Worm (Caenorhabditis elegans) whole organism, late embryonic: ENCODE data around the gene bgal-2.

ENCODE experiments used
- C38D4.7 ChIP-seq: fragments of 200-800 bp; sonication (Bioruptor generic); optimal IDR thresholded peaks from 2 replicates; lab custom pipeline; 2018; ENCODE audit warnings: mild to moderate bottlenecking, missing genetic modification characterization, moderate library complexity, missing compliant biosample characterization
- F13H6.1 ChIP-seq: sonication (generic microtip); optimal IDR thresholded peaks from 2 replicates; lab custom pipeline; 2016; ENCODE audit warnings: missing genetic modification characterization, missing compliant biosample characterization
- K02D7.2 ChIP-seq: sonication (generic microtip); optimal IDR thresholded peaks from 2 replicates; lab custom pipeline; 2017; ENCODE audit warnings: mild to moderate bottlenecking, missing genetic modification characterization, missing compliant biosample characterization
- T23F11.4 ChIP-seq: fragments of 200-800 bp; sonication (Bioruptor generic); optimal IDR thresholded peaks from 2 replicates; lab custom pipeline; 2018; ENCODE audit warnings: mild to moderate bottlenecking, missing genetic modification characterization, missing compliant biosample characterization
- ceh-14 ChIP-seq: sonication (generic microtip); optimal IDR thresholded peaks from 2 replicates; lab custom pipeline; 2016; ENCODE audit warnings: missing genotype, missing genetic modification characterization, missing compliant biosample characterization
- ceh-18 ChIP-seq: sonication (generic microtip); optimal IDR thresholded peaks from 2 replicates; lab custom pipeline; 2016; ENCODE audit warnings: missing genetic modification characterization, missing compliant biosample characterization
- ceh-2 ChIP-seq: sonication (generic microtip); optimal IDR thresholded peaks from 2 replicates; lab custom pipeline; 2016; ENCODE audit warnings: missing genotype, missing genetic modification characterization, missing compliant biosample characterization
- ceh-22 ChIP-seq: sonication (generic microtip); optimal IDR thresholded peaks from 2 replicates; lab custom pipeline; 2017; ENCODE audit warnings: missing biosample characterization, missing genetic modification characterization
- ceh-30 ChIP-seq: fragments of 150-350 bp; optimal IDR thresholded peaks from 2 replicates; lab custom pipeline; 2014; ENCODE audit warnings: missing biosample characterization, missing genetic modification characterization
- ceh-31 ChIP-seq: sonication (generic microtip); optimal IDR thresholded peaks from 2 replicates; lab custom pipeline; 2016; ENCODE audit warnings: missing genetic modification characterization, missing compliant biosample characterization
- ceh-34 ChIP-seq: sonication (generic microtip); optimal IDR thresholded peaks from 2 replicates; lab custom pipeline; 2016; ENCODE audit warnings: mild to moderate bottlenecking, missing genetic modification characterization, missing compliant biosample characterization
- ceh-45 ChIP-seq: fragments of 200-800 bp; sonication (Bioruptor generic); IDR thresholded peaks from 2 replicates; pipeline ENCODE4 v1.3.6; 2022; ENCODE audit warnings: missing genetic modification reagents, missing genetic modification characterization, missing compliant biosample characterization
- ceh-48 ChIP-seq: sonication (generic microtip); optimal IDR thresholded peaks from 2 replicates; lab custom pipeline; 2016; ENCODE audit warnings: missing genetic modification characterization, inconsistent platforms, missing compliant biosample characterization
- ceh-6 ChIP-seq: fragments of 200-800 bp; sonication (Bioruptor generic); optimal IDR thresholded peaks from 2 replicates; lab custom pipeline; 2018; ENCODE audit warnings: mild to moderate bottlenecking, missing genetic modification characterization, missing compliant biosample characterization
- ceh-9 ChIP-seq: sonication (generic microtip); optimal IDR thresholded peaks from 2 replicates; lab custom pipeline; 2016; ENCODE audit warnings: mild to moderate bottlenecking, missing genetic modification characterization, inconsistent platforms, missing compliant biosample characterization
- che-1 ChIP-seq: sonication (generic microtip); optimal IDR thresholded peaks from 2 replicates; lab custom pipeline; 2016; ENCODE audit warnings: mild to moderate bottlenecking, missing genetic modification characterization, missing compliant biosample characterization
- dmd-4 ChIP-seq: sonication (generic microtip); optimal IDR thresholded peaks from 2 replicates; lab custom pipeline; 2016; ENCODE audit warnings: borderline replicate concordance, missing genetic modification characterization, missing compliant biosample characterization
- elt-2 ChIP-seq: sonication (generic microtip); optimal IDR thresholded peaks from 2 replicates; lab custom pipeline; 2016; ENCODE audit warnings: missing genetic modification reagents, missing genetic modification characterization, missing compliant biosample characterization
- eyg-1 ChIP-seq: sonication (generic microtip); optimal IDR thresholded peaks from 2 replicates; lab custom pipeline; 2016; ENCODE audit warnings: missing genotype, missing genetic modification characterization, missing compliant biosample characterization
- fax-1 ChIP-seq: sonication (generic microtip); optimal IDR thresholded peaks from 2 replicates; lab custom pipeline; 2016; ENCODE audit warnings: missing genotype, missing genetic modification characterization, missing compliant biosample characterization
- fkh-6 ChIP-seq: sonication (generic microtip); optimal IDR thresholded peaks from 2 replicates; lab custom pipeline; 2016; ENCODE audit warnings: missing genetic modification characterization, missing compliant biosample characterization
- gmeb-2 ChIP-seq: sonication (generic microtip); optimal IDR thresholded peaks from 2 replicates; lab custom pipeline; 2016; ENCODE audit warnings: missing genetic modification characterization, inconsistent platforms, missing compliant biosample characterization
- hlh-13 ChIP-seq: fragments of 200-800 bp; sonication (Bioruptor generic); optimal IDR thresholded peaks from 2 replicates; lab custom pipeline; 2018; ENCODE audit warnings: mild to moderate bottlenecking, missing genetic modification characterization, missing compliant biosample characterization
- hlh-15 ChIP-seq: sonication (generic microtip); optimal IDR thresholded peaks from 2 replicates; lab custom pipeline; 2016; ENCODE audit warnings: missing genetic modification characterization, missing compliant biosample characterization
- hlh-30 ChIP-seq: sonication (generic microtip); optimal IDR thresholded peaks from 2 replicates; lab custom pipeline; 2017; ENCODE audit warnings: antibody characterized with exemption, missing genetic modification characterization, missing compliant biosample characterization; ENCODE audit not compliant: insufficient read depth
- hlh-6 ChIP-seq: sonication (generic microtip); optimal IDR thresholded peaks from 2 replicates; lab custom pipeline; 2016; ENCODE audit warnings: missing genotype, missing genetic modification characterization, missing compliant biosample characterization
- hlh-8 ChIP-seq: sonication (generic microtip); optimal IDR thresholded peaks from 2 replicates; lab custom pipeline; 2016; ENCODE audit warnings: missing genotype, missing genetic modification characterization, missing compliant biosample characterization
- madf-2 ChIP-seq: sonication (generic microtip); optimal IDR thresholded peaks from 2 replicates; lab custom pipeline; 2017; ENCODE audit warnings: missing genetic modification characterization, missing compliant biosample characterization
- nfya-1 ChIP-seq: sonication (generic microtip); optimal IDR thresholded peaks from 2 replicates; lab custom pipeline; 2017; ENCODE audit warnings: missing genetic modification characterization, mild to moderate bottlenecking, missing compliant biosample characterization, antibody characterized with exemption, moderate library complexity
- nhr-11 ChIP-seq: fragments of 150-350 bp; optimal IDR thresholded peaks from 2 replicates; lab custom pipeline; 2014; ENCODE audit warnings: missing biosample characterization, missing genetic modification characterization
- nhr-232 ChIP-seq: sonication (generic microtip); optimal IDR thresholded peaks from 2 replicates; lab custom pipeline; 2016; ENCODE audit warnings: missing genetic modification characterization, missing compliant biosample characterization
- npax-4 ChIP-seq: sonication (generic microtip); optimal IDR thresholded peaks from 2 replicates; lab custom pipeline; 2016; ENCODE audit warnings: missing genetic modification characterization, missing compliant biosample characterization
- pat-9 ChIP-seq: fragments of 200-800 bp; sonication (Bioruptor generic); optimal IDR thresholded peaks from 2 replicates; lab custom pipeline; 2018; ENCODE audit warnings: mild to moderate bottlenecking, missing genetic modification characterization, moderate library complexity, missing compliant biosample characterization
- pax-1 ChIP-seq: fragments of 150-350 bp; optimal IDR thresholded peaks from 2 replicates; lab custom pipeline; 2014; ENCODE audit warnings: missing biosample characterization, missing genetic modification characterization
- pha-2 ChIP-seq: sonication (generic microtip); optimal IDR thresholded peaks from 2 replicates; lab custom pipeline; 2017; ENCODE audit warnings: mild to moderate bottlenecking, missing genetic modification characterization, missing compliant biosample characterization
- pha-4 ChIP-seq: fragments of 150-350 bp; optimal IDR thresholded peaks from 2 replicates; lab custom pipeline; 2018; ENCODE audit warnings: missing biosample characterization, missing genetic modification reagents, missing genetic modification characterization
- pqm-1 ChIP-seq: sonication (generic microtip); optimal IDR thresholded peaks from 2 replicates; lab custom pipeline; 2016; ENCODE audit warnings: missing genetic modification characterization, missing compliant biosample characterization
- ref-2 ChIP-seq: sonication (generic microtip); optimal IDR thresholded peaks from 2 replicates; lab custom pipeline; 2016; ENCODE audit warnings: missing genetic modification characterization, missing compliant biosample characterization
- sox-2 ChIP-seq: fragments of 200-800 bp; sonication (Bioruptor generic); IDR thresholded peaks from 2 replicates; pipeline ENCODE4 v1.3.6; 2022; ENCODE audit warnings: missing genetic modification reagents, missing genetic modification characterization, missing compliant biosample characterization
- sox-4 ChIP-seq: sonication (generic microtip); optimal IDR thresholded peaks from 2 replicates; lab custom pipeline; 2017; ENCODE audit warnings: mild to moderate bottlenecking, missing genetic modification characterization, inconsistent platforms, missing compliant biosample characterization
- tbx-2 ChIP-seq: sonication (generic microtip); optimal IDR thresholded peaks from 2 replicates; lab custom pipeline; 2016; ENCODE audit warnings: missing genetic modification characterization, missing compliant biosample characterization
- tbx-7 ChIP-seq: sonication (generic microtip); optimal IDR thresholded peaks from 2 replicates; lab custom pipeline; 2016; ENCODE audit warnings: missing genotype, missing genetic modification characterization, missing compliant biosample characterization
- unc-3 ChIP-seq, 2 experiments: fragments of 200-800 bp in 1 of 2; sonication (Bioruptor generic) in 1 of 2; sonication (generic microtip) in 1 of 2; conservative IDR thresholded peaks in 1 of 2; optimal IDR thresholded peaks in 1 of 2; 2 replicates each; pipeline versions ENCODE4 v1.3.6 to Lab custom; 2016 to 2022; ENCODE audit warnings: missing compliant biosample characterization in 2 of 2, missing genetic modification characterization in 2 of 2, missing genetic modification reagents in 1 of 2
- unc-55 ChIP-seq: sonication (generic microtip); optimal IDR thresholded peaks from 2 replicates; lab custom pipeline; 2017; ENCODE audit warnings: missing biosample characterization, missing genetic modification reagents, missing genetic modification characterization
- zip-5 ChIP-seq: sonication (generic microtip); optimal IDR thresholded peaks from 2 replicates; lab custom pipeline; 2016; ENCODE audit warnings: missing genetic modification characterization, missing compliant biosample characterization
- ztf-16 ChIP-seq: sonication (generic microtip); optimal IDR thresholded peaks from 2 replicates; lab custom pipeline; 2017; ENCODE audit warnings: missing genetic modification characterization, missing compliant biosample characterization

The bgal-2 gene

ce11 chrX:6750145-6750544 lies 34.1 kb upstream of the bgal-2 start (continued):
- TF ChIP-seq ceh-2, result no peak
- TF ChIP-seq C38D4.7, result no peak
- no peak for TF ChIP-seq ceh-6 (GFP tag; lab: Kevin White, UChicago)
- TF ChIP-seq pat-9 (tag; lab: Kevin White, UChicago), result no peak
- TF ChIP-seq tbx-2, result no peak
- no peak for TF ChIP-seq K02D7.2 (tag; lab: Kevin White, UChicago)
- no peak for TF ChIP-seq ceh-14
- no peak for TF ChIP-seq pax-1
- TF ChIP-seq hlh-6 (tag; lab: Kevin White, UChicago), result no peak
- no peak for TF ChIP-seq pha-2 (tag; lab: Kevin White, UChicago)
- no peak for TF ChIP-seq fax-1
- no peak for TF ChIP-seq nhr-232
- no peak for TF ChIP-seq madf-2 (tag; lab: Kevin White, UChicago)
- TF ChIP-seq ztf-16, result no peak
- TF ChIP-seq ref-2 (tag; lab: Kevin White, UChicago), result no peak
- no peak for TF ChIP-seq ceh-30 (tag; lab: Kevin White, UChicago)
- TF ChIP-seq ceh-9, result no peak
- no peak for TF ChIP-seq hlh-8
- TF ChIP-seq hlh-13 (GFP tag; lab: Kevin White, UChicago), result no peak
- no peak for TF ChIP-seq pha-4 (tag; lab: Kevin White, UChicago)
- TF ChIP-seq ceh-45 (GFP tag; lab: Robert Waterston, UW), result no peak
- TF ChIP-seq pqm-1 (tag; lab: Kevin White, UChicago), result peak; percentile 70
- peak; percentile 26 for TF ChIP-seq unc-55

DNA sequence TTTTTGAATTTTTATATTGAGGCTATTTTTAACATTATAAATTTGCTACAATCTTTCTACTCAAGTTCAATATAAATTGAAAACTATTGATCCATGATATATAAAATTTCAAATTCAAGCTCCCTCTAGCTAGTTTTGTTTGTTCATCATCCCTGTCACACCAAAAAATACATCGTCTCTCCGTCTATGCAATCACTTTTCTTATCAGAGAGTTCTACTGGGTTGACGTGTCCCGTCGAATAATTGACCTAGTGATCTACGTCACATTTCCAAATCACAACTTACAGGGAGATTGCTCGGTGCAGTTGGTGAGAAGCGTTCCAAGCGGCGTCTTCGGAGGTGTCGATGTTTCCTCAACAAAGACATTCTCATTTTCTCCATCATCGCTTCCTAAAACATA lies 23.0 kb upstream of the bgal-2 start:
- TF ChIP-seq fkh-6 (tag; lab: Kevin White, UChicago) (no peak), eyg-1 (no peak), pax-1 (no peak), ceh-48 (tag; lab: Kevin White, UChicago) (no peak), ceh-31 (tag; lab: Kevin White, UChicago) (no peak), ceh-22 (tag; lab: Kevin White, UChicago) (no peak), che-1 (no peak), tbx-7 (tag; lab: Kevin White, UChicago) (no peak), nfya-1 (tag; lab: Kevin White, UChicago) (no peak)

ce11 chrX:6761688-6762185 lies 22.5 kb upstream of the bgal-2 start, which contains the start of gene abts-4:
Gene abts-4, minus strand, starts transcription at chrX:6761738.
- TF ChIP-seq unc-3 (GFP tag; conservative IDR thresholded peaks at IDR 0.05; lab: Robert Waterston, UW), result no peak
- no peak for TF ChIP-seq unc-3 (tag; optimal IDR thresholded peaks at IDR 0.05; lab: Kevin White, UChicago)
- no peak for TF ChIP-seq zip-5 (tag; lab: Kevin White, UChicago)
- no peak for TF ChIP-seq hlh-30
- TF ChIP-seq nhr-11, result no peak
- no peak for TF ChIP-seq elt-2 (tag; lab: Kevin White, UChicago)
- TF ChIP-seq pha-2 (tag; lab: Kevin White, UChicago), result no peak
- no peak for TF ChIP-seq C38D4.7
- TF ChIP-seq gmeb-2 (tag; lab: Kevin White, UChicago), result no peak

DNA sequence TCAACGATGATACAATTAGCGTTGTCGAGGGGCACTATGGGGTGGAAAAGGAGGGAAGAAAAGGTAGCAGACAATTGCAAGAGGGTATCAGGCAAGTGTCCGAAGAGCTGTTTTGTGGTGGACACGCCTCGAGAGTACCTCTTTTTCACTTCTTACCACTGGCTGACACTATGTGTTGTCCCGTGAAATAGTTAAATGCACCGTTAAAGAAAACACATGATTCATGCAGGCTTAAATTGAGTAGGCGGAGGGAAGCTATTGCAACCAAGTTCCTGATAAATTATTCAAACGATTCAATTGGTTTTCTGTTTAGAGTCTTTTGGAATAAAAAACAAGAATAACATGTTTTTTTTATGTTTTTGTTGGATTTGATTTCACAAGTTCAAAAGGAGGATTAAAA lies 6.2 kb upstream of the bgal-2 start, which contains the start of gene irk-1:
TSS of gene irk-1 (minus strand) at position 101 of the 400 bp plus-strand sequence.
- TF ChIP-seq sox-4 (tag; lab: Kevin White, UChicago) (no peak), ceh-34 (no peak), ceh-18 (tag; lab: Kevin White, UChicago) (no peak), sox-2 (GFP tag; lab: Robert Waterston, UW) (no peak), ceh-30 (tag; lab: Kevin White, UChicago) (no peak), madf-2 (tag; lab: Kevin White, UChicago) (no peak), pax-1 (no peak), fax-1 (no peak), pha-2 (tag; lab: Kevin White, UChicago) (no peak), ceh-48 (tag; lab: Kevin White, UChicago) (no peak), npax-4 (tag; lab: Kevin White, UChicago) (no peak), zip-5 (tag; lab: Kevin White, UChicago) (no peak), ceh-2 (no peak), elt-2 (tag; lab: Kevin White, UChicago) (no peak), F13H6.1 (tag; lab: Kevin White, UChicago) (no peak), T23F11.4 (GFP tag; lab: Kevin White, UChicago) (no peak), hlh-15 (tag; lab: Kevin White, UChicago) (no peak), dmd-4 (tag; lab: Kevin White, UChicago) (no peak), ceh-9 (no peak)
- TF ChIP-seq, all 69 proteins: peak for 0
